Worm (Caenorhabditis elegans): ENCODE results near the gene C56G2.9.

DNA sequence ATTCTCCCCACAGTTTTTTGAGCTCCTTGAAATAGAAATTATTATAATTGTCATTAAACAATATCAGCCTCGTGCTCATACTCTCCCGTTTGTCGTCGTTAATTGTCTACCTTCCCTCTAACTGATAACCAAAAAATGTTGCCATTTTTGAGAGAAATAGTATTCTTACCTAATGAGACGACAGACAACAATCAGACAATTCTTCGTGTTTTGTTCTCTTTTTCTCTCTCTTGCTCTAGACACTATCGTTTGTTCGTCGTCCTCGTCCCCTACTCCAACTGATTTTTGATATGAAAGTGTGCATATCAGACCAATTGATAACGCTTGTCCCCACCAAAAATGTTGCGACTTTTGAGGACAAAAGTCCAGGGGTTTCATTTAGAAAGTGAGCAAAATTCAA, 18.4 kb upstream of the C56G2.9 start:
- TF ChIP-seq tab-1 (GFP tag; IDR thresholded peaks at IDR 0.05) (no peak), ref-1 (GFP tag; conservative IDR thresholded peaks at IDR 0.05) (no peak)
